Worm (Caenorhabditis elegans) whole organism, late embryonic: ENCODE data around the gene daam-1.
A peak's percentile ranks its signal among the peaks of the same experiment; 100 is the strongest.

Experiments used
- ceh-48 ChIP-seq: sonication (generic microtip); optimal IDR thresholded peaks from 2 replicates; lab custom pipeline; 2016; ENCODE audit warnings: missing genetic modification characterization, inconsistent platforms, missing compliant biosample characterization
- nhr-11 ChIP-seq: fragments of 150-350 bp; optimal IDR thresholded peaks from 2 replicates; lab custom pipeline; 2014; ENCODE audit warnings: missing biosample characterization, missing genetic modification characterization

DNA sequence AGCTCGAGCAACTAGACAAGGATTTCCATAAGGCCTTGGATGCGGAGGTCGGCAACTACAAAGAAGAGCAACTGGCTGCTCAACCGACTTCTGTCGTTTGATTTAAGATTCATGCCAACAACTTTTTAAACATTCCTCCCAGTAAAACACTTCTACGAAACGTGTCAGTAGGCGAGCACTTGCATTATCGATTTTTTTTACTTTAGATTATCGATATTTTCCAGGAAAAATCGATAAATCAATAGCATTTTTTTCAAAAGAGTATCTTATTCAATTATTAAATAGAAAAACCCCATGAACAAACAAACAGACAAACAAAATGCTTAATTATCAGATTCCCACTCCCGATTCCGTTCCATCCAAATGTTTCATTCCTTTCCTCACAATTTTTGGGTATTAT, 40.6 kb downstream of the daam-1 start:
- peak; percentile 56 for TF ChIP-seq ceh-48 (tag; lab: Kevin White, UChicago)
- no peak for TF ChIP-seq nhr-11
